Fruit fly (Drosophila melanogaster) Kc167 (cell line): ENCODE data around the gene IA-2.

Source experiments
- Myc ChIP-seq: fragments of >200 bp; optimal IDR thresholded peaks from 2 replicates; lab custom pipeline; 2017; ENCODE audit warnings: missing external identifiers
- Sin3A ChIP-seq: fragments of >200 bp; optimal IDR thresholded peaks from 2 replicates; lab custom pipeline; 2018; ENCODE audit warnings: missing external identifiers
- h ChIP-seq: fragments of >200 bp; optimal IDR thresholded peaks from 3 replicates; lab custom pipeline; 2018; ENCODE audit warnings: missing external identifiers
- insv ChIP-seq: fragments of >200 bp; optimal IDR thresholded peaks from 3 replicates; lab custom pipeline; 2018; ENCODE audit warnings: missing external identifiers
- psq ChIP-seq: fragments of >200 bp; optimal IDR thresholded peaks from 2 replicates; lab custom pipeline; 2017; ENCODE audit warnings: missing external identifiers
- ttk ChIP-seq: sonication (Bioruptor generic); optimal IDR thresholded peaks from 2 replicates; lab custom pipeline; 2017; ENCODE audit warnings: missing external identifiers

Gene IA-2

DNA sequence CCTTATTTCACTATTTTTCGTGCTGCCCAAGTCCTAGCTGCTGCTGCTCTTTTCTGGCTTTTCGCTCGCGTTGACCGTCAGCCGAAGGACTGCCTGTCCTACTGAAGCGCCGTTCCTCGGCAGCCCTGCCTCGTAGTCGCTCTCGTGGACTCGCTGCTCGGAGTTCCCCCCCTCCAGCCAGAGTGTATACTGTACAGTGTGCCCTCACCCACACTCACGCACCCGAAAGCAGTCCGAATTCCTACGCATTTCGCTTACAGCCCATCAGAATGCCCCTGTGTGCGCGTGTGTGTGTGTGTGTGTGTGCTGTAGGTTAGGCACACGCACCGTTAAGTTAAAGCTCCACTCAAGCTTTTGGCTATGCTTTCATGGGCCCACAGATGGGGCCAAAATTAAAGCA is at the start of gene IA-2:
Gene IA-2 (minus strand): TSS at position 89 of the 400 bp plus-strand sequence.
- TF ChIP-seq h, result no peak
- no peak for TF ChIP-seq insv (lab: Kevin White, UChicago)
- TF ChIP-seq ttk (lab: Kevin White, UChicago), result no peak
- TF ChIP-seq Myc, result no peak
- no peak for TF ChIP-seq psq
- TF ChIP-seq Sin3A (lab: Kevin White, UChicago), result no peak

DNA sequence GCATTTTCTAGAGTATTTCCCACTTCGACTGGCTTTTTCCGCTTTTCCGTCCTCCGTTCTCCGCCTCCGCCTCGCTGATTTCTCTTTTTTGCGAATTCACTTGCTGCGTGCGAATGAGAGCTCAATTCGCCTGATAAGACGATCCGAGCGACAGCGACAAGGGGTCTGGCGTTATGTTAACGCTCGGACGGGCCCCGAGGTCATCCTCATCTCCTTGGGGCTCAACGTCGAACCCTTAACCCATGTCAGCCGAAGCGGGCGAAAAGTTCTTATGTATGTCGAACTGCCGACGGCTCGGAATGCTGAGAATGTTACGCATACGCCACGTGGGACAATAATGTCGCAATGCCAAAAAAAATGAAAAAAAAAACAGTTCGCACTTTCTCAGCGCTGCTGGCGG is 47.6 kb upstream of the IA-2 start:
- TF ChIP-seq Sin3A (lab: Kevin White, UChicago), result no peak

DNA sequence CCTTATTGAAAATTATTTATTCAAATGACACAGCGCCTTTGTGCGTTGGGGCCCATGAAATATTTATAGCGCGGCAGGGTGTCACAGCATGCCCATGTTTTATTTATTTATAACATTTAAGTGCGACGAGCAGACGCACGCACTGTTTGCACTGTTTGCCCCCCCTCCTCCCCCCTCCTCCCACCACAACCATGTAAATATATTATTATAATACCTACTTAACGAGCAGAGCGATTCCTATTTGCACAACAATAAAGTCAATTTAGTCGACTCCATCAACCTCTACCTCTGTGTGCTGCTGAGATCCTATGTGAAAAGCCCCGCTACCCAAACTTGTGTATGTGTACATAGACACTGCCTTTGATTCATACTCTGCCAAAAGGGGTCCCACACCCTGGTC is 46.9 kb upstream of the IA-2 start:
- TF ChIP-seq ttk (lab: Kevin White, UChicago) (no peak), h (no peak), psq (no peak), Myc (no peak), insv (lab: Kevin White, UChicago) (no peak), Sin3A (lab: Kevin White, UChicago) (no peak)

DNA sequence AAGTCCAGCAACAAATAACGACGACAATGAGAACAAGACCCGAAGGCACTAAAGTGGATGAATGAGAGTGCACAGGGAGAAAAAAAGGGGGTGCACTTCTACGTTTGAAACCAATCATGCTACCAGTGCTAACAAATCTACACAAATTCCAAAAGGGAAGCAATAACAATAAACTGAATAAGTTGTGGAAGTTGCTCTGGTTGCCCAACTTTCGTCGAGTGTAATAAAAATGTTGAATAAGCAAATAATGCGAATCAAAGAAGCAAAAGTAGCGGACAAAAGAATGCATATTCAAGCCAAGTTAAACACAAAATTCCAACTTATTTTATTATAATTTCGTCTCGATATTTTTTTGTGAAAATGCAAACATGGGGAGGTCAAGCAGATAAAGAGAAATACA is 43.8 kb upstream of the IA-2 start:
- no peak for TF ChIP-seq Myc
- no peak for TF ChIP-seq insv (lab: Kevin White, UChicago)
- TF ChIP-seq ttk (lab: Kevin White, UChicago), result no peak

DNA sequence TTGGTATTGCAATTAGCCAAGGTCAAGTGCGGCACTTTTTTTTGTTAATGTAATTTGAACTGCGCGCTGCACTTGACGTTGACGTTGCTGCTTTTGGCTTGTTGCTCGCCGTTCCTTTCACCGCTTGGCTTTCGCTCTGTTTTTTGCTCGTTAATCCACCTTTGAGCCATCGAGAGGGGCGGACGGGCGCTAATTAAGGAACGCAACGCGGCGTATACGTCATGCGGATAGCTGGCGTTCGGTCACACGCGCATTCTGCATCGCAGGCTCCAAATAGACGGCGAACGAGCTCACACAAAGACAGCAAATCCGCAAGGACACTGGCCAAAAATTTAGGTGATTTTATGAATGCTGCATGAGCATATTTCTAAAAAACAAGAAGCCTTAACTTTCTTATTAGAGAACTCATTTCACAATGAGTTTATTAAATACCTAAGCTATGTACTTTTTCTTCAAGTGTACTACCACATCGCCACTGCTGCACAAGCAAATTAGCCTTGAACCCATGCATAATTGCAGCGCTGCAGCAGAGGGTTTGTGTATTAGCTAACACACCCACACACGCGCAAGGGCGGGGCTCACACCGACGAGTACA is 38.6 kb upstream of the IA-2 start:
- TF ChIP-seq h, result no peak
- no peak for TF ChIP-seq ttk (lab: Kevin White, UChicago)
- TF ChIP-seq psq, result no peak
- no peak for TF ChIP-seq Myc
- no peak for TF ChIP-seq Sin3A (lab: Kevin White, UChicago)
- no peak for TF ChIP-seq insv (lab: Kevin White, UChicago)

DNA sequence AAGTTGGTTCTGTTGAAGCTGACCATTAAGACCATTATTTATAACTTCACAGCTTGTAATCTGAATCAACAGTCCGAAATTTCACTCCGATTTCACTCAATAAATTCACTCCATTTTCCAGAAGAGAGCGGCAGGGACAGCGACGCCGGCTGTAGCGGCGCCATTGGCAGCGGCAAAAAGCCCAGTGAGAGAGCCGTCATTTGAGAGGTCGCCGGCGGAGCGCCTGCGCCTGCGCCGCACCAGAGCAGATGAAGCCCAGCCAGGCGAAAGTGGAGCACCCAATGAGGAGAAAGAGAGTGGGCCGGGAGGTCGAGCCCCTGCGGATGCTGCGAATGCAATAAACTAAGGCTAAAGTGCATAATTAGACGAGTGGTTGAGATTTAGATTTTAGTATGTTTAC is 34.8 kb upstream of the IA-2 start:
- TF ChIP-seq ttk (lab: Kevin White, UChicago) (no peak), psq (no peak), insv (lab: Kevin White, UChicago) (no peak), Sin3A (lab: Kevin White, UChicago) (no peak), h (no peak)

DNA sequence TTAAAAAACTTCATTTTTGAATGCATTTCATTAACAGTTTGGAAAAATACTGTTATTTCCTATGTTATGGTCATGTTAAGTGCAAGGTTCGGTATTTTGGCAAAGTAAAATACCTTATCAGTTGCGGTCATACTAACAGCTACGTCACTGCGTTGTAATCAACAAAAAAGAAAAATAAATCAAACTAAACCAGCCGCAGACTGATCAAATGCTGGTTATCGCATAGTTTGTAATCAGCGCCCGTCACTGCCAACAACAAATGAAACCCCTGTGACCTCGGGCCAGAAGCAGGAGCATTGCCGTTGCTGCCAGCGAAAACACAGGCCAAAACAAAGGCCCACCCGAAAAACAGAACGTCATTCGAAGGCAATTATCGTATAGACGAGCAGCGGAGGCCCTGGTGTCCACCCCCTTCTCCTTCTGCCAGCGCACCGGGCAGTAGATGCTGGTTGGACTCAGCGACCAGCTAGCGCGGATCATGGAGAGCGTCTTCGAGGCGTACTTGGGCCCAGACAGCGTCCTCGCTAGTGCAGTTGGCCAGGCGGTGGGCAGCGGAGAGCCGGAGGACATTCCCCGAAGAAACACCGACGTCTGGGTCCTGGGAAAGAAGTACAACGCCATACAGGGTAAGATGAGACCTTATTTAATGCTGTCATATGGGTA is 33.1 kb upstream of the IA-2 start, which contains the start of gene Atg4a:
Gene Atg4a (plus strand): TSS at position 110 of the 663 bp plus-strand sequence.
- TF ChIP-seq Myc, result no peak
- no peak for TF ChIP-seq h

DNA sequence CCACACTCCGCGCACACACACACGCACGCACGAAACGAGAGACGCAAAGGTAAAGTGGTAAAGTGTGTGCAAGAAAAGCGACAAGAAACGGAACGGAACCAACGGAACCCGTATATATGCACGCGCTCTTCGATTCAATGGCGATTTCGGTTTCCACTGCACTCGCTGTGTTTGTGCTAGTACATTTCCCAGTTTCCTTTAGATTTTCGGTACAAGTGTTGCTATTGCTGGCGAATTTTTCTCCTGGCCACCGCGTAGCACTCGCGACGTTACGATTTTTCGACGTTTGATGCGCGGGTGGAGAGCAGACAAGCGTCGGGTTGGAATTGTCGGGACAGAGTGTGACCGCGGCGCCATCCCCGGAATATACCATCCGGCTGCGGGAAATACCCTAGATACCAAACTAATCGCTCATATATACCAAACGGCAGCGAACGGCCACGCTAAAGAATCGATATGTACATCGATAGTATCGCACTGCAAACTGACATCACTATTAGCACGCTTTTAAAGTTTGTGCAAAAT is 29.7 kb upstream of the IA-2 start, which contains the start of the genes S and ast:
Gene S (minus strand): TSS at position 347 of the 525 bp plus-strand sequence.
Gene ast (plus strand): TSS at position 480 of the 525 bp plus-strand sequence.
- TF ChIP-seq ttk (lab: Kevin White, UChicago), result no peak
- no peak for TF ChIP-seq h
- peak; percentile 91 for TF ChIP-seq Sin3A (lab: Kevin White, UChicago)

DNA sequence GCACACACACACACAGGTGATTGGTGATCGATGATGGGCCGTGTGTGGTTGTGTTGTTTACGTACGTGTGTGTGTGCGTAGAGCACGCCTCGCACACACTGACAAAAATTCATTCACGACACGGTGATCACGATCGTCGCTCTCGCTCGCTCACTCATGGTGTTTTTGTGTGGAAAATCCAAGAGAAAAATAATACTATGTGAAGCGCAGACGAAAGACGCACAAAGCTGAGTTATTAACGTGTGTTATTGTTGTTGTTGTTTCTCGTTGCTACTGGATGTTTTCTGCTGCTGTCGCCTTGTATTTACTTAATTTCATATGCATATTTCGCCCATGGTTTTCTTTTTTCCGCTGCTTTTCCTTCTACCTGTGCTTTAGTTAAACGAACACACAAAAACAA is 29.2 kb upstream of the IA-2 start:
- no peak for TF ChIP-seq insv (lab: Kevin White, UChicago)
- TF ChIP-seq Sin3A (lab: Kevin White, UChicago), result no peak

DNA sequence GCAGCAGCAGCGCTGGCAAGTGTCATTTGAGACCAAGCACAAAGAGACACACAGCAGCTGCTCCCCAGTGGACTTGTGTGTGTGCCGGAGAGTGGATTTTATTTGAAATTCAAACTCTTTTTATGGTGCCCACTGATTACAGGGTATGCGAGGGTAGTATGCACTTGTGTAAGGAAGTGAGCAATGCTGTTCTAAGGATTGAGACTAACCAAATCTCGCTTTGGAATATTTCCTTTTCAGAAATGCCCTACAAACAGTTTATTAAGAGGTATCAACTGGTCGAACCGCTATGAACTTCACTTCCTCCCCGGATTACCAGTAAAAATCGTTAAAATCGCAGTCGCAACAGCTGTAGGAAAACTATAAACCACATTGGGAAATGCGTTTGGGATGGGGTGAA is 27.9 kb upstream of the IA-2 start:
- TF ChIP-seq Sin3A (lab: Kevin White, UChicago), result no peak
- no peak for TF ChIP-seq psq
- TF ChIP-seq ttk (lab: Kevin White, UChicago), result no peak
- TF ChIP-seq insv (lab: Kevin White, UChicago), result no peak
- TF ChIP-seq h, result no peak
- TF ChIP-seq Myc, result no peak

DNA sequence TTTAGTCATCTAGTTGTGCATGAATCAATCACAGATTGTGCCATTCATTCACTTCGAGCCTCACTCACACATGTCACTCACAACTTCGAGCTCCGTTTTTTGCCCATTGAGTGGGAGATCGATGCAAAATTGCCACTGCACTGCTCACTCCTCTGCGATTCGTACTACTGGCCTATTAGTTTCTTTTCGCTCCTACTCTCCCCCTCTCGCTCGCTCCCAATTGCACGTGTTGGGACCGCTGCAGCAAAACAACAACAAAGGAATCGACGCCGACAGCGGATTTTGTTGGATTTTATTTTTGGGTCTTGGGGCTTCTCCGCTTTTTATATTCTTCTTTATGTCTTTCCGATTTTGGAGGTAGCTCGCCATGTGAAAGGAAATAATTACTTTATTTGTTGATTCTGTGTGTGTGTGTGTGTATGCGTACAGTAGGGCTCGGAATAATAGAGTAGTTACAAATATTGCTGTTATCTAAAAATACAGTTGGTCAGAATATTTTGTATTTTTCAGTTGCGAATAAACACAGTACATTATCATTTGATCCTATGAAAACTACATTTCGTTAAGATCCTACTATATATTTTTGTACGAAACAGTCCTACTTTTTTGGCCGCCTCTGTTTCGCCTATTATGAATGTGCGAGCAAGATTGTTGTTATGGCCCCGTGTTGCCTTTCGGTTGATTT is 26.5 kb upstream of the IA-2 start:
- TF ChIP-seq ttk (lab: Kevin White, UChicago) (no peak), Myc (no peak), Sin3A (lab: Kevin White, UChicago) (no peak)

DNA sequence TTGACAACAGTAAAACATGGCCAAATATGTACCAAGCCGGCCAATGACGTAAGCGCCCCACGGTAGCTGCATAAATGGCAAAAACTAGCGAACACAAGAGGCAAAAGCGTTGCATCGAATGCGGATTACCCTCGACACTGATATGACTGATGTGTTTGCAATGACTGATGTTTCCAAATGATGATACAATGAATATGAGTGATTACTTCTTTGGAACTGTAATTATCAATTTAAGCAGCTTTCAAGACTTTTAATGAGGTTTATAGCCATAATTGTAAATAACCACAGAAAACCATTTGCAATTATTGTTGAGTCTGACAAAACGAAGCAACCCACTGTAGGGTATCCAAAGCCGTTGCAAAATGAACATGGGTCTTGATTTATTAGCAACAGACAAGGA is 25.7 kb upstream of the IA-2 start:
- TF ChIP-seq Sin3A (lab: Kevin White, UChicago), result no peak
- no peak for TF ChIP-seq Myc
- TF ChIP-seq psq, result no peak
- TF ChIP-seq h, result no peak
- no peak for TF ChIP-seq ttk (lab: Kevin White, UChicago)
- no peak for TF ChIP-seq insv (lab: Kevin White, UChicago)

DNA sequence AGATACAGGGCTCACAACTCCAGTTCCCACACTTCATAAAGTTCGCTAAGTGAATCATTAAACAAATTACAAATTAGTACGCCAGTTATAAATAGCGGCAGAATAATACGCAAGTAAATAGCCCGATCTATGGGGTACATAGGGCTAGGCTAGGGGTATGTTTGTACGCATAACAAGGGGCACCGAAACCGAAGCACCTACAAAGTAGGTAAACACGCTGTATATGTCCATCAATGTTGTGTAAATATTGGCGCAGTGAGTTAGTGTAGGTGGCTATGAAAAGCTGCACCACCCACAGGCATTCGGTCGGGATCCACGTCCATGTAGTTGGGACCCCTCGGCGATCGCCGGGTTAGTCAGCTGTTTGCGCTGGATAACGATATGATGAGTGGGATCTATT is 24.3 kb upstream of the IA-2 start:
- TF ChIP-seq ttk (lab: Kevin White, UChicago) (no peak), Myc (no peak), Sin3A (lab: Kevin White, UChicago) (no peak), h (no peak), insv (lab: Kevin White, UChicago) (no peak), psq (no peak)
